Fruit fly (Drosophila melanogaster): ENCODE data around the gene dco.

dm6 chr3R:31089985-31090384, 29.0 kb upstream of the dco start:
- TF ChIP-seq Dll (optimal IDR thresholded peaks at IDR 0.05) (no peak), psq (optimal IDR thresholded peaks at IDR 0.05) (no peak)
